Fruit fly (Drosophila melanogaster) whole organism, embryonic: Measurements from ENCODE around the gene CG4455.
A peak's percentile ranks its signal among the peaks of the same experiment; 100 is the strongest.

ENCODE experiments used
- B-H2 ChIP-seq: fragments of 200-800 bp; sonication (Bioruptor generic); optimal IDR thresholded peaks from 2 replicates; lab custom pipeline; 2018; ENCODE audit warnings: missing biosample characterization, mild to moderate bottlenecking, missing genetic modification characterization
- CG10209 ChIP-seq: fragments of 200-800 bp; sonication (Bioruptor generic); optimal IDR thresholded peaks from 3 replicates; lab custom pipeline; 2017; ENCODE audit warnings: missing biosample characterization, mild to moderate bottlenecking, missing genetic modification characterization, missing genetic modification reagents
- CG10267 ChIP-seq: fragments of 200-800 bp; sonication (Bioruptor generic); optimal IDR thresholded peaks from 2 replicates; lab custom pipeline; 2018; ENCODE audit warnings: missing biosample characterization, mild to moderate bottlenecking, missing genetic modification characterization, moderate library complexity
- CG10565 ChIP-seq: fragments of 200-800 bp; sonication (Bioruptor generic); optimal IDR thresholded peaks from 3 replicates; lab custom pipeline; 2016; ENCODE audit warnings: missing biosample characterization, mild to moderate bottlenecking, missing genetic modification characterization
- CG10654 ChIP-seq: fragments of 200-800 bp; sonication (Bioruptor generic); optimal IDR thresholded peaks from 2 replicates; lab custom pipeline; 2016; ENCODE audit warnings: missing biosample characterization, missing genetic modification characterization
- CG11504 ChIP-seq: fragments of 200-800 bp; sonication (Bioruptor generic); optimal IDR thresholded peaks from 3 replicates; lab custom pipeline; 2019; ENCODE audit warnings: missing biosample characterization, mild to moderate bottlenecking, missing genetic modification characterization, moderate library complexity
- CG11560 ChIP-seq: fragments of 200-800 bp; sonication (Bioruptor generic); IDR thresholded peaks from 3 replicates; pipeline ENCODE4 v1.3.6; 2022; ENCODE audit warnings: missing biosample characterization, missing genetic modification characterization
- CG11723 ChIP-seq: fragments of 200-800 bp; sonication (Bioruptor generic); optimal IDR thresholded peaks from 2 replicates; lab custom pipeline; 2017; ENCODE audit warnings: missing biosample characterization, mild to moderate bottlenecking, missing genetic modification characterization
- CG12391 ChIP-seq: fragments of 200-800 bp; sonication (Bioruptor generic); optimal IDR thresholded peaks from 3 replicates; lab custom pipeline; 2018; ENCODE audit warnings: missing biosample characterization, mild to moderate bottlenecking, missing genetic modification characterization, moderate library complexity
- CG13123 ChIP-seq: fragments of 200-800 bp; sonication (Bioruptor generic); optimal IDR thresholded peaks from 2 replicates; lab custom pipeline; 2016; ENCODE audit warnings: missing biosample characterization, missing genetic modification characterization
- CG14014 ChIP-seq: fragments of 200-800 bp; sonication (Bioruptor generic); IDR thresholded peaks from 2 replicates; pipeline ENCODE4 v1.3.6; 2022; ENCODE audit warnings: missing biosample characterization, missing genetic modification characterization
- CG17186 ChIP-seq: fragments of 200-800 bp; sonication (Bioruptor generic); optimal IDR thresholded peaks from 3 replicates; lab custom pipeline; 2017; ENCODE audit warnings: missing biosample characterization, missing genetic modification reagents, missing genetic modification characterization
- CG17612 ChIP-seq: fragments of 200-800 bp; sonication (Bioruptor generic); IDR thresholded peaks from 2 replicates; pipeline ENCODE4 v1.3.6; 2022; ENCODE audit warnings: missing biosample characterization, missing genetic modification characterization
- CG17829 ChIP-seq: fragments of 200-800 bp; optimal IDR thresholded peaks from 2 replicates; lab custom pipeline; 2019; ENCODE audit warnings: missing biosample characterization, mild to moderate bottlenecking, missing genetic modification characterization, moderate library complexity
- CG30403 ChIP-seq: fragments of 200-800 bp; sonication (Bioruptor generic); optimal IDR thresholded peaks from 3 replicates; lab custom pipeline; 2016; ENCODE audit warnings: missing biosample characterization, missing genetic modification characterization
- CG32532 ChIP-seq: fragments of 200-800 bp; sonication (Bioruptor generic); IDR thresholded peaks from 2 replicates; pipeline ENCODE4 v1.3.6; 2022; ENCODE audit warnings: missing biosample characterization, missing genetic modification characterization
- CG3407 ChIP-seq: fragments of 200-800 bp; sonication (Bioruptor generic); optimal IDR thresholded peaks from 2 replicates; lab custom pipeline; 2018; ENCODE audit warnings: missing biosample characterization, mild to moderate bottlenecking, missing genetic modification characterization
- CG3847 ChIP-seq: fragments of 200-800 bp; sonication (Bioruptor generic); IDR thresholded peaks from 2 replicates; pipeline ENCODE4 v1.3.6; 2022; ENCODE audit warnings: missing biosample characterization, missing genetic modification characterization
- CG4854 ChIP-seq: fragments of 200-800 bp; sonication (Bioruptor generic); optimal IDR thresholded peaks from 2 replicates; lab custom pipeline; 2016; ENCODE audit warnings: missing biosample characterization, missing genetic modification characterization, inconsistent platforms
- CG6272 ChIP-seq: fragments of 200-800 bp; sonication (Bioruptor generic); IDR thresholded peaks from 2 replicates; pipeline ENCODE4 v1.3.6; 2022; ENCODE audit warnings: missing biosample characterization, missing genetic modification characterization
- CG7357 ChIP-seq: fragments of 200-800 bp; sonication (Bioruptor generic); IDR thresholded peaks from 3 replicates; pipeline ENCODE4 v1.3.6; 2022; ENCODE audit warnings: missing biosample characterization, missing genetic modification characterization
- CG7987 ChIP-seq: fragments of 200-800 bp; sonication (Bioruptor generic); optimal IDR thresholded peaks from 2 replicates; lab custom pipeline; 2018; ENCODE audit warnings: missing biosample characterization, mild to moderate bottlenecking, missing genetic modification characterization, moderate library complexity
- CG9215 ChIP-seq: fragments of 200-800 bp; sonication (Bioruptor generic); IDR thresholded peaks from 2 replicates; pipeline ENCODE4 v1.3.6; 2022; ENCODE audit warnings: missing biosample characterization, missing genetic modification characterization
- CG9932 ChIP-seq: fragments of 200-800 bp; sonication (Bioruptor generic); IDR thresholded peaks from 2 replicates; pipeline ENCODE4 v1.3.6; 2022; ENCODE audit warnings: missing biosample characterization, missing genetic modification characterization
- Dll ChIP-seq: fragments of 200-800 bp; sonication (Bioruptor generic); IDR thresholded peaks from 4 replicates; pipeline ENCODE4 v1.3.6; 2022; ENCODE audit warnings: missing biosample characterization, missing genetic modification characterization; ENCODE audit not compliant: partially characterized antibody
- Dp ChIP-seq: fragments of 200-800 bp; sonication (Bioruptor generic); optimal IDR thresholded peaks from 2 replicates; lab custom pipeline; 2018; ENCODE audit warnings: missing biosample characterization, mild to moderate bottlenecking, missing genetic modification characterization, moderate library complexity
- ERR ChIP-seq: fragments of 200-800 bp; sonication (Bioruptor generic); optimal IDR thresholded peaks from 2 replicates; lab custom pipeline; 2016; ENCODE audit warnings: missing biosample characterization, missing genetic modification characterization
- Fer3 ChIP-seq: fragments of 200-800 bp; sonication (Bioruptor generic); optimal IDR thresholded peaks from 2 replicates; lab custom pipeline; 2018; ENCODE audit warnings: missing biosample characterization, mild to moderate bottlenecking, missing genetic modification characterization, moderate library complexity
- HLHmδ ChIP-seq: fragments of 200-800 bp; sonication (Bioruptor generic); optimal IDR thresholded peaks from 2 replicates; lab custom pipeline; 2018; ENCODE audit warnings: missing biosample characterization, mild to moderate bottlenecking, missing genetic modification characterization, moderate library complexity
- Hmr ChIP-seq: fragments of 200-800 bp; sonication (Bioruptor generic); optimal IDR thresholded peaks from 3 replicates; lab custom pipeline; 2017; ENCODE audit warnings: mild to moderate bottlenecking, missing biosample characterization, missing genetic modification reagents, missing genetic modification characterization
- Mad ChIP-seq: fragments of 200-800 bp; sonication (Bioruptor generic); optimal IDR thresholded peaks from 2 replicates; lab custom pipeline; 2016; ENCODE audit warnings: missing biosample characterization, missing genetic modification characterization
- Max ChIP-seq: fragments of 200-800 bp; sonication (Bioruptor generic); optimal IDR thresholded peaks from 2 replicates; lab custom pipeline; 2016; ENCODE audit warnings: missing biosample characterization, mild to moderate bottlenecking, missing genetic modification characterization
- Myb ChIP-seq: fragments of 200-800 bp; sonication (Bioruptor generic); optimal IDR thresholded peaks from 2 replicates; lab custom pipeline; 2016; ENCODE audit warnings: missing biosample characterization, missing genetic modification characterization
- Pdp1 ChIP-seq, 2 experiments: fragments of 200-800 bp; sonication (Bioruptor generic); optimal IDR thresholded peaks; 3 replicates each; lab custom pipeline; 2016; ENCODE audit warnings: missing biosample characterization in 2 of 2, missing genetic modification characterization in 2 of 2, mild to moderate bottlenecking in 1 of 2, moderate library complexity in 1 of 2
- Ptx1 ChIP-seq: fragments of 200-800 bp; sonication (Bioruptor generic); IDR thresholded peaks from 2 replicates; pipeline ENCODE4 v1.3.6; 2022; ENCODE audit warnings: missing biosample characterization, missing genetic modification characterization
- Rfx ChIP-seq: fragments of 200-800 bp; sonication (Bioruptor generic); IDR thresholded peaks from 2 replicates; pipeline ENCODE4 v1.3.6; 2022; ENCODE audit warnings: missing biosample characterization, missing genetic modification characterization
- Side ChIP-seq: fragments of 200-800 bp; sonication (Bioruptor generic); optimal IDR thresholded peaks from 2 replicates; lab custom pipeline; 2016; ENCODE audit warnings: missing biosample characterization, missing genetic modification characterization
- bcd ChIP-seq: fragments of 200-800 bp; sonication (Bioruptor generic); optimal IDR thresholded peaks from 2 replicates; lab custom pipeline; 2017; ENCODE audit warnings: missing biosample characterization, mild to moderate bottlenecking, missing genetic modification characterization
- btn ChIP-seq: fragments of 200-800 bp; sonication (Bioruptor generic); optimal IDR thresholded peaks from 2 replicates; lab custom pipeline; 2016; ENCODE audit warnings: missing biosample characterization, missing genetic modification characterization
- cg ChIP-seq: fragments of 200-800 bp; sonication (Bioruptor generic); optimal IDR thresholded peaks from 3 replicates; lab custom pipeline; 2019; ENCODE audit warnings: missing biosample characterization, mild to moderate bottlenecking, missing genetic modification characterization, moderate library complexity
- da ChIP-seq: fragments of 200-800 bp; sonication (Bioruptor generic); optimal IDR thresholded peaks from 2 replicates; lab custom pipeline; 2016; ENCODE audit warnings: missing biosample characterization, missing genetic modification characterization
- dan ChIP-seq: fragments of 200-800 bp; sonication (Bioruptor generic); IDR thresholded peaks from 2 replicates; pipeline ENCODE4 v1.3.6; 2022; ENCODE audit warnings: missing biosample characterization, missing genetic modification characterization
- ems ChIP-seq: fragments of 200-800 bp; sonication (Bioruptor generic); optimal IDR thresholded peaks from 3 replicates; lab custom pipeline; 2016; ENCODE audit warnings: missing biosample characterization, missing genetic modification characterization
- esg ChIP-seq: fragments of 200-800 bp; sonication (Bioruptor generic); conservative IDR thresholded peaks from 2 replicates; pipeline ENCODE4 v1.3.6; 2022; ENCODE audit warnings: missing biosample characterization, missing genetic modification characterization
- grn ChIP-seq: fragments of 200-800 bp; sonication (Bioruptor generic); optimal IDR thresholded peaks from 3 replicates; lab custom pipeline; 2017; ENCODE audit warnings: missing biosample characterization, missing genetic modification characterization
- ind ChIP-seq: fragments of 200-800 bp; sonication (Bioruptor generic); optimal IDR thresholded peaks from 3 replicates; lab custom pipeline; 2016; ENCODE audit warnings: missing biosample characterization, missing genetic modification characterization
- peb ChIP-seq: fragments of 200-800 bp; sonication (Bioruptor generic); IDR thresholded peaks from 2 replicates; pipeline ENCODE4 v1.3.6; 2022; ENCODE audit warnings: missing biosample characterization, missing genetic modification characterization
- phol ChIP-seq: fragments of 200-800 bp; sonication (Bioruptor generic); optimal IDR thresholded peaks from 3 replicates; lab custom pipeline; 2018; ENCODE audit warnings: missing biosample characterization, mild to moderate bottlenecking, missing genetic modification characterization, moderate library complexity
- psq ChIP-seq: fragments of 200-800 bp; sonication (Bioruptor generic); optimal IDR thresholded peaks from 2 replicates; lab custom pipeline; 2017; ENCODE audit warnings: missing biosample characterization, missing genetic modification characterization
- repo ChIP-seq: fragments of 200-800 bp; sonication (Bioruptor generic); optimal IDR thresholded peaks from 2 replicates; lab custom pipeline; 2016; ENCODE audit warnings: missing biosample characterization, missing genetic modification characterization
- slou ChIP-seq: fragments of 200-800 bp; sonication (Bioruptor generic); optimal IDR thresholded peaks from 3 replicates; lab custom pipeline; 2016; ENCODE audit warnings: missing biosample characterization, missing genetic modification characterization
- tin ChIP-seq: fragments of 200-800 bp; sonication (Bioruptor generic); optimal IDR thresholded peaks from 3 replicates; lab custom pipeline; 2016; ENCODE audit warnings: missing biosample characterization, missing genetic modification characterization
- vfl ChIP-seq: fragments of 200-800 bp; sonication (Bioruptor generic); optimal IDR thresholded peaks from 2 replicates; lab custom pipeline; 2016; ENCODE audit warnings: missing biosample characterization, missing genetic modification characterization

Gene CG4455

dm6 chr2L:16324833-16325232 lies 27.9 kb upstream of the CG4455 start (continued):
- TF ChIP-seq CG10565 (GFP tag; lab: Kevin White, UChicago) (no peak), Dll (GFP tag; lab: Robert Waterston, UW) (no peak), tin (GFP tag; lab: Kevin White, UChicago) (no peak), CG10267 (peak; percentile 83), bcd (no peak), Ptx1 (GFP tag; lab: Robert Waterston, UW) (no peak), Hmr (GFP tag; lab: Kevin White, UChicago) (no peak), CG17612 (GFP tag; lab: Robert Waterston, UW) (no peak), CG10654 (GFP tag; lab: Kevin White, UChicago) (no peak), grn (GFP tag; lab: Kevin White, UChicago) (no peak), Rfx (0 out of 2 replicates have a peak, but pooled peaks have one; percentile 27), vfl (GFP tag; lab: Kevin White, UChicago) (no peak), slou (no peak), Dp (GFP tag; lab: Kevin White, UChicago) (peak; percentile 25), CG30403 (GFP tag; lab: Kevin White, UChicago) (no peak), ind (GFP tag; lab: Kevin White, UChicago) (no peak), CG6272 (GFP tag; lab: Robert Waterston, UW) (no peak), Max (GFP tag; lab: Kevin White, UChicago) (no peak), psq (no peak), CG7357 (GFP tag; lab: Robert Waterston, UW) (no peak), CG7987 (GFP tag; lab: Kevin White, UChicago) (peak; percentile 16), Mad (GFP tag; lab: Kevin White, UChicago) (no peak), cg (GFP tag; lab: Kevin White, UChicago) (peak; percentile 83), HLHmδ (GFP tag; lab: Kevin White, UChicago) (no peak), dan (GFP tag; lab: Robert Waterston, UW) (no peak), CG3847 (GFP tag; lab: Robert Waterston, UW) (no peak), CG17186 (no peak), Side (GFP tag; lab: Kevin White, UChicago) (no peak), Myb (GFP tag; lab: Kevin White, UChicago) (no peak), ems (no peak), CG11723 (GFP tag; lab: Kevin White, UChicago) (no peak), CG9932 (GFP tag; lab: Robert Waterston, UW) (no peak), B-H2 (GFP tag; lab: Kevin White, UChicago) (no peak), CG32532 (GFP tag; lab: Robert Waterston, UW) (no peak), CG3407 (no peak), CG12391 (tag; lab: Kevin White, UChicago) (no peak), repo (GFP tag; lab: Kevin White, UChicago) (no peak), da (no peak), peb (GFP tag; lab: Robert Waterston, UW) (no peak), CG13123 (no peak), CG11560 (tag; lab: Robert Waterston, UW) (no peak), CG9215 (no peak), ERR (GFP tag; lab: Kevin White, UChicago) (no peak), CG17829 (tag; lab: Kevin White, UChicago) (no peak), btn (GFP tag; lab: Kevin White, UChicago) (no peak), CG11504 (peak; percentile 11), CG14014 (no peak), CG10209 (no peak), Pdp1 (GFP tag; optimal IDR thresholded peaks at IDR 0.05; lab: Kevin White, UChicago) (no peak), phol (tag; lab: Kevin White, UChicago) (peak; percentile 11), esg (no peak), Fer3 (tag; lab: Kevin White, UChicago) (no peak), CG4854 (GFP tag; lab: Kevin White, UChicago) (no peak)
